Fruit fly (Drosophila melanogaster) whole organism, embryonic: Measurements from ENCODE around the gene msd1.

ENCODE experiments used
- Blimp-1 ChIP-seq: fragments of 200-800 bp; sonication (Bioruptor generic); optimal IDR thresholded peaks from 3 replicates; lab custom pipeline; 2018; ENCODE audit warnings: missing biosample characterization, missing genetic modification characterization, mild to moderate bottlenecking, moderate library complexity, missing genetic modification reagents
- CG10321 ChIP-seq: fragments of 200-800 bp; sonication (Bioruptor generic); IDR thresholded peaks from 2 replicates; pipeline ENCODE4 v1.3.6; 2022; ENCODE audit warnings: missing biosample characterization, missing genetic modification characterization
- CG11085 ChIP-seq: fragments of 200-800 bp; sonication (Bioruptor generic); IDR thresholded peaks from 2 replicates; pipeline ENCODE4 v1.3.6; 2022; ENCODE audit warnings: missing biosample characterization, missing genetic modification characterization
- CG11093 ChIP-seq: fragments of 200-800 bp; sonication (Bioruptor generic); IDR thresholded peaks from 3 replicates; pipeline ENCODE4 v1.3.6; 2022; ENCODE audit warnings: missing biosample characterization, missing genetic modification characterization
- CG11456 ChIP-seq: fragments of 200-800 bp; sonication (Bioruptor generic); IDR thresholded peaks from 3 replicates; pipeline ENCODE4 v1.3.6; 2022; ENCODE audit warnings: missing biosample characterization, missing genetic modification characterization
- CG11504 ChIP-seq: fragments of 200-800 bp; sonication (Bioruptor generic); optimal IDR thresholded peaks from 3 replicates; lab custom pipeline; 2019; ENCODE audit warnings: missing biosample characterization, mild to moderate bottlenecking, missing genetic modification characterization, moderate library complexity
- CG12744 ChIP-seq: fragments of 200-800 bp; sonication (Bioruptor generic); optimal IDR thresholded peaks from 2 replicates; lab custom pipeline; 2016; ENCODE audit warnings: missing biosample characterization, missing genetic modification characterization
- CG14050 ChIP-seq: fragments of 200-800 bp; sonication (Bioruptor generic); IDR thresholded peaks from 3 replicates; pipeline ENCODE4 v1.3.6; 2022; ENCODE audit warnings: missing biosample characterization, missing genetic modification characterization
- CG14965 ChIP-seq: fragments of 200-800 bp; sonication (Bioruptor generic); optimal IDR thresholded peaks from 2 replicates; lab custom pipeline; 2016; ENCODE audit warnings: missing biosample characterization, missing genetic modification characterization, borderline replicate concordance
- CG1602 ChIP-seq: fragments of 200-800 bp; sonication (Bioruptor generic); optimal IDR thresholded peaks from 3 replicates; lab custom pipeline; 2016; ENCODE audit warnings: missing biosample characterization, missing genetic modification characterization
- CG2116 ChIP-seq: fragments of 200-800 bp; sonication (Bioruptor generic); optimal IDR thresholded peaks from 3 replicates; lab custom pipeline; 2018; ENCODE audit warnings: missing biosample characterization, mild to moderate bottlenecking, missing genetic modification characterization
- CG2120 ChIP-seq: fragments of 200-800 bp; sonication (Bioruptor generic); optimal IDR thresholded peaks from 3 replicates; lab custom pipeline; 2016; ENCODE audit warnings: missing biosample characterization, missing genetic modification characterization
- CG2129 ChIP-seq: fragments of 200-800 bp; sonication (Bioruptor generic); IDR thresholded peaks from 2 replicates; pipeline ENCODE4 v1.3.6; 2022; ENCODE audit warnings: missing biosample characterization, missing genetic modification characterization; ENCODE audit not compliant: partially characterized antibody
- CG30403 ChIP-seq: fragments of 200-800 bp; sonication (Bioruptor generic); optimal IDR thresholded peaks from 3 replicates; lab custom pipeline; 2016; ENCODE audit warnings: missing biosample characterization, missing genetic modification characterization
- CG34422 ChIP-seq: fragments of 200-800 bp; sonication (Bioruptor generic); IDR thresholded peaks from 3 replicates; pipeline ENCODE4 v1.3.6; 2022; ENCODE audit warnings: missing biosample characterization, missing genetic modification characterization
- CG4328 ChIP-seq: fragments of 200-800 bp; sonication (Bioruptor generic); optimal IDR thresholded peaks from 3 replicates; lab custom pipeline; 2017; ENCODE audit warnings: missing biosample characterization, missing genetic modification reagents, missing genetic modification characterization
- CG4360 ChIP-seq: fragments of 200-800 bp; sonication (Bioruptor generic); IDR thresholded peaks from 2 replicates; pipeline ENCODE4 v1.3.6; 2022; ENCODE audit warnings: missing biosample characterization, missing genetic modification characterization
- CG7357 ChIP-seq: fragments of 200-800 bp; sonication (Bioruptor generic); IDR thresholded peaks from 3 replicates; pipeline ENCODE4 v1.3.6; 2022; ENCODE audit warnings: missing biosample characterization, missing genetic modification characterization
- CG7963 ChIP-seq: fragments of 200-800 bp; sonication (Bioruptor generic); IDR thresholded peaks from 3 replicates; pipeline ENCODE4 v1.3.6; 2022; ENCODE audit warnings: missing biosample characterization, missing genetic modification characterization; ENCODE audit not compliant: partially characterized antibody
- CG8478 ChIP-seq: fragments of >200 bp; optimal IDR thresholded peaks from 2 replicates; lab custom pipeline; 2018
- CG9876 ChIP-seq: fragments of 200-800 bp; sonication (Bioruptor generic); optimal IDR thresholded peaks from 2 replicates; lab custom pipeline; 2016; ENCODE audit warnings: missing biosample characterization, missing genetic modification characterization
- Ets65A ChIP-seq: fragments of 200-800 bp; sonication (Bioruptor generic); peaks from one replicate; lab custom pipeline; 2016; ENCODE audit warnings: missing biosample characterization, missing genetic modification characterization
- Lhr ChIP-seq: fragments of 200-800 bp; sonication (Bioruptor generic); optimal IDR thresholded peaks from 3 replicates; lab custom pipeline; 2017; ENCODE audit warnings: mild to moderate bottlenecking, missing biosample characterization, missing genetic modification reagents, missing genetic modification characterization
- MTF-1 ChIP-seq: fragments of 200-800 bp; sonication (Bioruptor generic); optimal IDR thresholded peaks from 2 replicates; lab custom pipeline; 2018; ENCODE audit warnings: missing biosample characterization, mild to moderate bottlenecking, missing genetic modification characterization, borderline replicate concordance
- Meics ChIP-seq: fragments of 200-800 bp; sonication (Bioruptor generic); optimal IDR thresholded peaks from 2 replicates; lab custom pipeline; 2017; ENCODE audit warnings: missing biosample characterization, mild to moderate bottlenecking, missing genetic modification characterization
- Myb ChIP-seq: fragments of 200-800 bp; sonication (Bioruptor generic); optimal IDR thresholded peaks from 2 replicates; lab custom pipeline; 2016; ENCODE audit warnings: missing biosample characterization, missing genetic modification characterization
- NC2α ChIP-seq: fragments of 200-800 bp; sonication (Bioruptor generic); optimal IDR thresholded peaks from 2 replicates; lab custom pipeline; 2016; ENCODE audit warnings: missing biosample characterization, missing genetic modification characterization
- NFAT ChIP-seq: fragments of 200-800 bp; sonication (Bioruptor generic); IDR thresholded peaks from 2 replicates; pipeline ENCODE4 v1.3.6; 2022; ENCODE audit warnings: missing biosample characterization, missing genetic modification characterization
- NK7.1 ChIP-seq: fragments of 200-800 bp; sonication (Bioruptor generic); optimal IDR thresholded peaks from 3 replicates; lab custom pipeline; 2016; ENCODE audit warnings: missing biosample characterization, missing genetic modification characterization
- Ptx1 ChIP-seq: fragments of 200-800 bp; sonication (Bioruptor generic); IDR thresholded peaks from 2 replicates; pipeline ENCODE4 v1.3.6; 2022; ENCODE audit warnings: missing biosample characterization, missing genetic modification characterization
- Taf1 ChIP-seq: fragments of 200-800 bp; sonication (Bioruptor generic); IDR thresholded peaks from 2 replicates; pipeline ENCODE4 v1.3.6; 2022; ENCODE audit warnings: missing biosample characterization, missing genetic modification characterization
- Vsx1 ChIP-seq: fragments of 200-800 bp; sonication (Bioruptor generic); optimal IDR thresholded peaks from 2 replicates; lab custom pipeline; 2017; ENCODE audit warnings: missing biosample characterization, mild to moderate bottlenecking, missing genetic modification characterization, missing genetic modification reagents
- az2 ChIP-seq: fragments of 200-800 bp; sonication (Bioruptor generic); optimal IDR thresholded peaks from 3 replicates; lab custom pipeline; 2016; ENCODE audit warnings: missing biosample characterization, missing genetic modification characterization
- corto ChIP-seq: fragments of 200-800 bp; sonication (Bioruptor generic); optimal IDR thresholded peaks from 2 replicates; lab custom pipeline; 2016; ENCODE audit warnings: missing biosample characterization, mild to moderate bottlenecking, missing genetic modification characterization, moderate library complexity
- dmrt11E ChIP-seq: fragments of 200-800 bp; sonication (Bioruptor generic); optimal IDR thresholded peaks from 3 replicates; lab custom pipeline; 2018; ENCODE audit warnings: missing biosample characterization, mild to moderate bottlenecking, missing genetic modification characterization, moderate library complexity
- exex ChIP-seq: fragments of 200-800 bp; sonication (Bioruptor generic); optimal IDR thresholded peaks from 4 replicates; lab custom pipeline; 2018; ENCODE audit warnings: missing biosample characterization, mild to moderate bottlenecking, missing genetic modification characterization, moderate library complexity
- hkb ChIP-seq, 2 experiments: fragments of 200-800 bp in 1 of 2; fragments of >200 bp in 1 of 2; sonication (Bioruptor generic) in 1 of 2; IDR thresholded peaks in 1 of 2; optimal IDR thresholded peaks in 1 of 2; 2 replicates each; pipeline versions ENCODE4 v1.3.6 to Lab custom; 2017 to 2022; ENCODE audit warnings: missing biosample characterization in 1 of 2, missing genetic modification characterization in 1 of 2
- jing ChIP-seq: fragments of 200-800 bp; sonication (Bioruptor generic); optimal IDR thresholded peaks from 2 replicates; lab custom pipeline; 2018; ENCODE audit warnings: missing biosample characterization, mild to moderate bottlenecking, missing genetic modification characterization
- mam ChIP-seq: fragments of 200-800 bp; sonication (Bioruptor generic); optimal IDR thresholded peaks from 3 replicates; lab custom pipeline; 2016; ENCODE audit warnings: missing biosample characterization, missing genetic modification characterization
- nmo ChIP-seq: fragments of 200-800 bp; sonication (Bioruptor generic); optimal IDR thresholded peaks from 2 replicates; lab custom pipeline; 2018; ENCODE audit warnings: missing biosample characterization, mild to moderate bottlenecking, missing genetic modification characterization, moderate library complexity
- pb ChIP-seq: fragments of 200-800 bp; sonication (Bioruptor generic); optimal IDR thresholded peaks from 3 replicates; lab custom pipeline; 2016; ENCODE audit warnings: missing biosample characterization, missing genetic modification characterization
- salm ChIP-seq: fragments of 200-800 bp; sonication (Bioruptor generic); optimal IDR thresholded peaks from 2 replicates; lab custom pipeline; 2018; ENCODE audit warnings: missing biosample characterization, mild to moderate bottlenecking, missing genetic modification characterization
- schlank ChIP-seq: fragments of 200-800 bp; sonication (Bioruptor generic); optimal IDR thresholded peaks from 2 replicates; lab custom pipeline; 2018; ENCODE audit warnings: missing biosample characterization, mild to moderate bottlenecking, missing genetic modification characterization
- sens-2 ChIP-seq: fragments of 200-800 bp; sonication (Bioruptor generic); IDR thresholded peaks from 2 replicates; pipeline ENCODE4 v1.3.6; 2022; ENCODE audit warnings: missing biosample characterization, missing genetic modification characterization
- tll ChIP-seq, 2 experiments: fragments of 200-800 bp in 1 of 2; fragments of >200 bp in 1 of 2; sonication (Bioruptor generic) in 1 of 2; optimal IDR thresholded peaks; 2 replicates each; lab custom pipeline; 2017 to 2019; ENCODE audit warnings: missing biosample characterization in 2 of 2, missing genetic modification characterization in 2 of 2, mild to moderate bottlenecking in 1 of 2, moderate library complexity in 1 of 2
- tna ChIP-seq: fragments of 200-800 bp; sonication (Bioruptor generic); IDR thresholded peaks from 2 replicates; pipeline ENCODE4 v1.3.6; 2022; ENCODE audit warnings: missing biosample characterization, missing genetic modification characterization; ENCODE audit not compliant: partially characterized antibody
- vnd ChIP-seq: fragments of 200-800 bp; sonication (Bioruptor generic); IDR thresholded peaks from 3 replicates; pipeline ENCODE4 v1.3.6; 2022; ENCODE audit warnings: missing biosample characterization, missing genetic modification characterization; ENCODE audit not compliant: partially characterized antibody
- wdn ChIP-seq: fragments of 200-800 bp; sonication (Bioruptor generic); IDR thresholded peaks from 2 replicates; pipeline ENCODE4 v1.3.6; 2022; ENCODE audit warnings: missing biosample characterization, missing genetic modification characterization
- wek ChIP-seq: fragments of 200-800 bp; sonication (Bioruptor generic); optimal IDR thresholded peaks from 3 replicates; lab custom pipeline; 2018; ENCODE audit warnings: missing biosample characterization, mild to moderate bottlenecking, missing genetic modification characterization, moderate library complexity

The msd1 gene

DNA sequence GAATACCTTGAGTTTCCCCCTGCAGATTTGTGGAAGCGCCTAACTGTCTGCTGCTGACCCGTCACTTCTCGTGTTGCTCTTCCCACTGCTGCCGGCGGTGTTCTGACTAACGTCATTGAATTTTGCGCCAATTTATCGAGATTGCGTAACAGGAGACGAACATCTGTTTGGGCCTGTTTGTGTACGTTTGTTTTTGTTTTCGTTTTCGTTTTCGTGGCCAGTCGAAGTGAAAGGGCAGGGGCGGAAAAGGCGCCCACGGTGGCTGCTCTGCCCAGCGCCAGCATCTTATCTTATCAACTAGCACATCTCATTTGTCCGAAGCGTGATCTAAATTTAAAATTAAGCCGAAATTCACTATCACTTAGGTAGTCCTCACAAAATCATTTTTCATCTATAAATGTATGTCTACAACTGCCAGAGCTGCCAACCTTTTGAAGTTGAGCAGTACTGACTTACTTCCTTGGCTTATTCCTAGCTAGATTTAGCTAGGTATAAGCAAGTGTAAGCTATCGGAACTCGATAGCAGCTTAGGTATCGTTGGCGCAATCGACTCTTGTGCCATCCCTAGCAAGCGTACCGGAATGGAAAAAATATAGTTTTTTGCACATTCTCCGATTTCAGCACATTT is 24.4 kb upstream of the msd1 start, which contains the start of the genes Ctr9 and Nt5a (continued):
- TF ChIP-seq salm (tag; lab: Kevin White, UChicago) (no peak), CG1602 (GFP tag; lab: Kevin White, UChicago) (no peak), tna (GFP tag; lab: Robert Waterston, UW) (peak; percentile 63), CG2120 (GFP tag; lab: Kevin White, UChicago) (peak; percentile 84), CG7963 (GFP tag; lab: Robert Waterston, UW) (peak; percentile 54; the same call in 2 of the 3 replicates), tll (GFP tag; optimal IDR thresholded peaks at IDR 0.05; lab: Kevin White, UChicago) (peak in 1 of 2 experiments; percentile 34), Lhr (GFP tag; lab: Kevin White, UChicago) (no peak), CG11093 (GFP tag; lab: Robert Waterston, UW) (no peak), CG9876 (GFP tag; lab: Kevin White, UChicago) (peak; percentile 44), NC2α (no peak), NK7.1 (GFP tag; lab: Kevin White, UChicago) (peak; percentile 28), wdn (no peak), NFAT (GFP tag; lab: Robert Waterston, UW) (peak; percentile 88), CG4360 (GFP tag; lab: Robert Waterston, UW) (0 out of 2 replicates have a peak, but pooled peaks have one; percentile 36), jing (GFP tag; lab: Kevin White, UChicago) (no peak), pb (peak; percentile 5), CG10321 (GFP tag; lab: Robert Waterston, UW) (no peak), CG2116 (GFP tag; lab: Kevin White, UChicago) (peak; percentile 78), Blimp-1 (peak; percentile 71), CG11456 (GFP tag; lab: Robert Waterston, UW) (peak; percentile 81), Meics (GFP tag; lab: Kevin White, UChicago) (peak; percentile 45), CG11504 (no peak), CG2129 (peak; percentile 54; the same call in 1 of the 2 replicates), az2 (GFP tag; lab: Kevin White, UChicago) (peak; percentile 31), exex (tag; lab: Kevin White, UChicago) (peak; percentile 49), hkb (optimal IDR thresholded peaks at IDR 0.05; lab: Kevin White, UChicago) (peak; percentile 24), hkb (GFP tag; IDR thresholded peaks at IDR 0.05; lab: Robert Waterston, UW) (peak; percentile 36; the same call in 1 of the 2 replicates), CG14965 (no peak), mam (GFP tag; lab: Kevin White, UChicago) (peak; percentile 81), CG4328 (no peak), schlank (no peak), corto (GFP tag; lab: Kevin White, UChicago) (no peak), CG7357 (peak; percentile 7; the same call in 1 of the 3 replicates), Taf1 (no peak), wek (GFP tag; lab: Kevin White, UChicago) (no peak), Ptx1 (GFP tag; lab: Robert Waterston, UW) (0 out of 2 replicates have a peak, but pooled peaks have one; percentile 41), sens-2 (GFP tag; lab: Robert Waterston, UW) (no peak), CG11085 (GFP tag; lab: Robert Waterston, UW) (no peak), nmo (GFP tag; lab: Kevin White, UChicago) (peak; percentile 67), vnd (GFP tag; lab: Robert Waterston, UW) (no peak), MTF-1 (GFP tag; lab: Kevin White, UChicago) (no peak), CG8478 (lab: Kevin White, UChicago) (no peak), dmrt11E (tag; lab: Kevin White, UChicago) (peak; percentile 31), Myb (GFP tag; lab: Kevin White, UChicago) (peak; percentile 72), Ets65A (GFP tag; lab: Kevin White, UChicago) (peak; percentile 90), CG34422 (GFP tag; lab: Robert Waterston, UW) (peak; percentile 84), CG30403 (peak; percentile 68), CG14050 (GFP tag; lab: Robert Waterston, UW) (no peak), CG12744 (GFP tag; lab: Kevin White, UChicago) (peak; percentile 61), Vsx1 (GFP tag; lab: Kevin White, UChicago) (no peak)
